Fruit fly (Drosophila melanogaster) whole organism, embryonic: ENCODE measurements around the gene Vha100-2.

Experiments used
- ATbp ChIP-seq: fragments of 200-800 bp; sonication (Bioruptor generic); optimal IDR thresholded peaks from 2 replicates; lab custom pipeline; 2017; ENCODE audit warnings: missing biosample characterization, mild to moderate bottlenecking, missing genetic modification characterization, missing genetic modification reagents
- Atf3 ChIP-seq: fragments of 200-800 bp; sonication (Bioruptor generic); optimal IDR thresholded peaks from 3 replicates; lab custom pipeline; 2016; ENCODE audit warnings: missing biosample characterization, missing genetic modification characterization
- CG10274 ChIP-seq: fragments of 200-800 bp; sonication (Bioruptor generic); optimal IDR thresholded peaks from 3 replicates; lab custom pipeline; 2017; ENCODE audit warnings: missing biosample characterization, mild to moderate bottlenecking, missing genetic modification characterization
- CG10565 ChIP-seq: fragments of 200-800 bp; sonication (Bioruptor generic); optimal IDR thresholded peaks from 3 replicates; lab custom pipeline; 2016; ENCODE audit warnings: missing biosample characterization, mild to moderate bottlenecking, missing genetic modification characterization
- CG12155 ChIP-seq: fragments of 200-800 bp; sonication (Bioruptor generic); optimal IDR thresholded peaks from 3 replicates; lab custom pipeline; 2016; ENCODE audit warnings: missing biosample characterization, missing genetic modification characterization
- CG14965 ChIP-seq: fragments of 200-800 bp; sonication (Bioruptor generic); optimal IDR thresholded peaks from 2 replicates; lab custom pipeline; 2016; ENCODE audit warnings: missing biosample characterization, missing genetic modification characterization, borderline replicate concordance
- CG16863 ChIP-seq: fragments of 200-800 bp; sonication (Bioruptor generic); optimal IDR thresholded peaks from 3 replicates; lab custom pipeline; 2016; ENCODE audit warnings: missing biosample characterization, missing genetic modification characterization
- CG17359 ChIP-seq: fragments of 200-800 bp; sonication (Bioruptor generic); optimal IDR thresholded peaks from 3 replicates; lab custom pipeline; 2018; ENCODE audit warnings: missing biosample characterization, mild to moderate bottlenecking, missing genetic modification characterization, moderate library complexity
- CG17912 ChIP-seq: fragments of 200-800 bp; sonication (Bioruptor generic); optimal IDR thresholded peaks from 2 replicates; lab custom pipeline; 2018; ENCODE audit warnings: missing biosample characterization, mild to moderate bottlenecking, missing genetic modification characterization
- CG18599 ChIP-seq: fragments of 200-800 bp; sonication (Bioruptor generic); optimal IDR thresholded peaks from 3 replicates; lab custom pipeline; 2017; ENCODE audit warnings: missing biosample characterization, missing genetic modification characterization, mild to moderate bottlenecking, moderate library complexity, missing genetic modification reagents
- CG18764 ChIP-seq: fragments of 200-800 bp; sonication (Bioruptor generic); optimal IDR thresholded peaks from 3 replicates; lab custom pipeline; 2016; ENCODE audit warnings: missing biosample characterization, missing genetic modification characterization
- CG2202 ChIP-seq: fragments of 200-800 bp; sonication (Bioruptor generic); optimal IDR thresholded peaks from 2 replicates; lab custom pipeline; 2018; ENCODE audit warnings: missing biosample characterization, mild to moderate bottlenecking, missing genetic modification characterization
- CG2678 ChIP-seq: fragments of 200-800 bp; sonication (Bioruptor generic); optimal IDR thresholded peaks from 3 replicates; lab custom pipeline; 2019; ENCODE audit warnings: missing biosample characterization, mild to moderate bottlenecking, missing genetic modification characterization, moderate library complexity
- CG31365 ChIP-seq: fragments of 200-800 bp; sonication (Bioruptor generic); optimal IDR thresholded peaks from 2 replicates; lab custom pipeline; 2018; ENCODE audit warnings: missing biosample characterization, mild to moderate bottlenecking, missing genetic modification characterization
- CG32767 ChIP-seq: fragments of 200-800 bp; sonication (Bioruptor generic); IDR thresholded peaks from 2 replicates; pipeline ENCODE4 v1.3.6; 2022; ENCODE audit warnings: missing biosample characterization, missing genetic modification characterization
- CG3838 ChIP-seq: fragments of 200-800 bp; sonication (Bioruptor generic); optimal IDR thresholded peaks from 3 replicates; lab custom pipeline; 2016; ENCODE audit warnings: missing biosample characterization, missing genetic modification characterization
- CG4617 ChIP-seq: fragments of 200-800 bp; sonication (Bioruptor generic); optimal IDR thresholded peaks from 3 replicates; lab custom pipeline; 2016; ENCODE audit warnings: missing biosample characterization, missing genetic modification characterization, borderline replicate concordance
- CG4854 ChIP-seq: fragments of 200-800 bp; sonication (Bioruptor generic); optimal IDR thresholded peaks from 2 replicates; lab custom pipeline; 2016; ENCODE audit warnings: missing biosample characterization, missing genetic modification characterization, inconsistent platforms
- CG6689 ChIP-seq: fragments of 200-800 bp; sonication (Bioruptor generic); IDR thresholded peaks from 2 replicates; pipeline ENCODE4 v1.3.6; 2022; ENCODE audit warnings: missing biosample characterization, missing genetic modification characterization
- CG7745 ChIP-seq: fragments of 200-800 bp; sonication (Bioruptor generic); optimal IDR thresholded peaks from 2 replicates; lab custom pipeline; 2018; ENCODE audit warnings: missing biosample characterization, mild to moderate bottlenecking, missing genetic modification characterization, moderate library complexity
- CG8359 ChIP-seq: fragments of 200-800 bp; sonication (Bioruptor generic); optimal IDR thresholded peaks from 2 replicates; lab custom pipeline; 2017; ENCODE audit warnings: missing biosample characterization, mild to moderate bottlenecking, missing genetic modification characterization, borderline replicate concordance
- CTCF ChIP-seq: fragments of 200-800 bp; sonication (Bioruptor generic); optimal IDR thresholded peaks from 2 replicates; lab custom pipeline; 2017; ENCODE audit warnings: missing biosample characterization, mild to moderate bottlenecking, missing genetic modification characterization, moderate library complexity
- ERR ChIP-seq: fragments of 200-800 bp; sonication (Bioruptor generic); optimal IDR thresholded peaks from 2 replicates; lab custom pipeline; 2016; ENCODE audit warnings: missing biosample characterization, missing genetic modification characterization
- HLHmδ ChIP-seq: fragments of 200-800 bp; sonication (Bioruptor generic); optimal IDR thresholded peaks from 2 replicates; lab custom pipeline; 2018; ENCODE audit warnings: missing biosample characterization, mild to moderate bottlenecking, missing genetic modification characterization, moderate library complexity
- Hand ChIP-seq: fragments of 200-800 bp; sonication (Bioruptor generic); optimal IDR thresholded peaks from 2 replicates; lab custom pipeline; 2017; ENCODE audit warnings: mild to moderate bottlenecking, missing biosample characterization, missing genetic modification reagents, missing genetic modification characterization
- Hey ChIP-seq: fragments of 200-800 bp; sonication (Bioruptor generic); optimal IDR thresholded peaks from 3 replicates; lab custom pipeline; 2018; ENCODE audit warnings: missing biosample characterization, mild to moderate bottlenecking, missing genetic modification characterization
- Hmr ChIP-seq: fragments of 200-800 bp; sonication (Bioruptor generic); optimal IDR thresholded peaks from 3 replicates; lab custom pipeline; 2017; ENCODE audit warnings: mild to moderate bottlenecking, missing biosample characterization, missing genetic modification reagents, missing genetic modification characterization
- Hr39 ChIP-seq: fragments of >200 bp; optimal IDR thresholded peaks from 2 replicates; lab custom pipeline; 2017
- NK7.1 ChIP-seq: fragments of 200-800 bp; sonication (Bioruptor generic); optimal IDR thresholded peaks from 3 replicates; lab custom pipeline; 2016; ENCODE audit warnings: missing biosample characterization, missing genetic modification characterization
- Neu2 ChIP-seq: fragments of 200-800 bp; sonication (Bioruptor generic); optimal IDR thresholded peaks from 3 replicates; lab custom pipeline; 2016; ENCODE audit warnings: missing biosample characterization, missing genetic modification characterization, borderline replicate concordance
- ab ChIP-seq: fragments of 200-800 bp; sonication (Bioruptor generic); optimal IDR thresholded peaks from 2 replicates; lab custom pipeline; 2016; ENCODE audit warnings: missing biosample characterization, missing genetic modification characterization
- bigmax ChIP-seq: fragments of 200-800 bp; sonication (Bioruptor generic); optimal IDR thresholded peaks from 2 replicates; lab custom pipeline; 2018; ENCODE audit warnings: missing biosample characterization, mild to moderate bottlenecking, missing genetic modification characterization
- bsh ChIP-seq, 2 experiments: fragments of 200-800 bp; sonication (Bioruptor generic); optimal IDR thresholded peaks; 2 replicates each; lab custom pipeline; 2017 to 2018; ENCODE audit warnings: mild to moderate bottlenecking in 2 of 2, missing biosample characterization in 2 of 2, missing genetic modification characterization in 2 of 2, moderate library complexity in 1 of 2
- caup ChIP-seq: fragments of 200-800 bp; sonication (Bioruptor generic); optimal IDR thresholded peaks from 3 replicates; lab custom pipeline; 2017; ENCODE audit warnings: missing biosample characterization, mild to moderate bottlenecking, missing genetic modification characterization, moderate library complexity; ENCODE audit not compliant: severe bottlenecking
- chn ChIP-seq: fragments of 200-800 bp; sonication (Bioruptor generic); optimal IDR thresholded peaks from 2 replicates; lab custom pipeline; 2016; ENCODE audit warnings: missing biosample characterization, missing genetic modification characterization
- corto ChIP-seq: fragments of 200-800 bp; sonication (Bioruptor generic); optimal IDR thresholded peaks from 2 replicates; lab custom pipeline; 2016; ENCODE audit warnings: missing biosample characterization, mild to moderate bottlenecking, missing genetic modification characterization, moderate library complexity
- da ChIP-seq: fragments of 200-800 bp; sonication (Bioruptor generic); optimal IDR thresholded peaks from 2 replicates; lab custom pipeline; 2016; ENCODE audit warnings: missing biosample characterization, missing genetic modification characterization
- fd102C ChIP-seq: fragments of 200-800 bp; sonication (Bioruptor generic); optimal IDR thresholded peaks from 2 replicates; lab custom pipeline; 2018; ENCODE audit warnings: missing biosample characterization, mild to moderate bottlenecking, missing genetic modification characterization, moderate library complexity
- fd3F ChIP-seq: fragments of 200-800 bp; sonication (Bioruptor generic); optimal IDR thresholded peaks from 2 replicates; lab custom pipeline; 2018; ENCODE audit warnings: missing biosample characterization, mild to moderate bottlenecking, missing genetic modification characterization, moderate library complexity
- grn ChIP-seq: fragments of 200-800 bp; sonication (Bioruptor generic); optimal IDR thresholded peaks from 3 replicates; lab custom pipeline; 2017; ENCODE audit warnings: missing biosample characterization, missing genetic modification characterization
- hbn ChIP-seq: fragments of 200-800 bp; sonication (Bioruptor generic); IDR thresholded peaks from 2 replicates; pipeline ENCODE4 v1.3.6; 2022; ENCODE audit warnings: missing biosample characterization, missing genetic modification characterization; ENCODE audit not compliant: partially characterized antibody
- jing ChIP-seq: fragments of 200-800 bp; sonication (Bioruptor generic); optimal IDR thresholded peaks from 2 replicates; lab custom pipeline; 2018; ENCODE audit warnings: missing biosample characterization, mild to moderate bottlenecking, missing genetic modification characterization
- lola ChIP-seq, 3 experiments: fragments of >200 bp in 2 of 3; fragments of 200-800 bp in 1 of 3; sonication (Bioruptor generic) in 1 of 3; optimal IDR thresholded peaks; 2 replicates each; lab custom pipeline; 2017 to 2019; ENCODE audit warnings: missing biosample characterization in 3 of 3, missing genetic modification characterization in 3 of 3, mild to moderate bottlenecking in 1 of 3, moderate library complexity in 1 of 3
- mld ChIP-seq: fragments of 200-800 bp; sonication (Bioruptor generic); IDR thresholded peaks from 3 replicates; pipeline ENCODE4 v1.3.6; 2022; ENCODE audit warnings: missing biosample characterization, missing genetic modification characterization; ENCODE audit not compliant: partially characterized antibody
- oc ChIP-seq: fragments of 200-800 bp; sonication (Bioruptor generic); optimal IDR thresholded peaks from 2 replicates; lab custom pipeline; 2018; ENCODE audit warnings: missing biosample characterization, mild to moderate bottlenecking, missing genetic modification characterization, moderate library complexity
- sens-2 ChIP-seq: fragments of 200-800 bp; sonication (Bioruptor generic); IDR thresholded peaks from 2 replicates; pipeline ENCODE4 v1.3.6; 2022; ENCODE audit warnings: missing biosample characterization, missing genetic modification characterization
- so ChIP-seq: fragments of 200-800 bp; sonication (Bioruptor generic); IDR thresholded peaks from 3 replicates; pipeline ENCODE4 v1.3.6; 2022; ENCODE audit warnings: missing biosample characterization, missing genetic modification characterization
- vfl ChIP-seq: fragments of 200-800 bp; sonication (Bioruptor generic); optimal IDR thresholded peaks from 2 replicates; lab custom pipeline; 2016; ENCODE audit warnings: missing biosample characterization, missing genetic modification characterization

Gene Vha100-2

DNA sequence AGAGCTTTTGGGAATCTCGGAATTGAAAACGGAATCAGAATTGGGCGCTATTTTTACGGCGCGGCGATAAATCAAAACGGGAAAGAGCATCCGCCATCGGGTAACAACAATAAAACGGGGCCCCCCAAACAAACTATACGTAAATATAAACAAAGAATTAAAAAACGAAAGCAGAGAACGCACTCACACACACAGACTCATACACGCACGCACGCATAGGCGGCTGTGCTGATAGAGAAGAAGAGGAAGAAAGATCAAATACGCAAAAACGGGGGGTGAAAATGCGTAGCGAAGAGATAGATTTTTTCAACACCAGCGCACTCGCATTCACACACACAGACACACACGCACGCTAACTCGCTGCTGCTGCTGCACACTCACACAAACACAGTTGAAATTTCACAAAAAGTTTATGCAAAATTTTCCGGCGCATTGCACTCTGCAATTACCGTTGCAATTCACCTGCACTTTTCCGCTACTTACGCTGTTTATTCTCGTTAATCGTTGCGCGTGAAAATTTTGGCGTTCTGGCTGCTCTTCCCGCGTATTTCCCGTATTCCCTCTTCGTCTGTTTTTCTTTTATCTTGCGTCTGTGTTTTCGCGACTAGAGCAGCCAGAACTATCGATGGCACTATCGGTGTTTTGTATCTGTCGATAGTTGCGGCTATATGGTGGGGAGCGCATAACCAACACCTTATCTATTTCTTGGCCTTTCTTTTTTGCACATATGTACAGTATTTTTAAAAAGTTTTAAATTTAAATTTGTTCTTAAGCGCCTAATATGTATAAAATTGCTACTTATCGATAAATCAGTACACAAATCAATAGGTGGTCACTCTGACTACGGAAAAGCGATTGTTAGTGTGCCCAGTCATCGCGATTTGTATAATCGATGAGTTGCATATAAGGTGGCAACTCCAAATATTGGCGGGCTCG lies 13.6 kb upstream of the Vha100-2 start, which contains the start of gene CG31122 (continued):
- TF ChIP-seq fd3F (GFP tag; lab: Kevin White, UChicago), result no peak
- TF ChIP-seq caup (GFP tag; lab: Kevin White, UChicago), result peak; percentile 24
- TF ChIP-seq jing, result no peak
- no peak for TF ChIP-seq da (GFP tag; lab: Kevin White, UChicago)
- no peak for TF ChIP-seq CG18764 (GFP tag; lab: Kevin White, UChicago)
- peak; percentile 53 for TF ChIP-seq CG12155 (GFP tag; lab: Kevin White, UChicago)
- peak; percentile 53 for TF ChIP-seq vfl (GFP tag; lab: Kevin White, UChicago)
- no peak for TF ChIP-seq CG3838
- TF ChIP-seq bigmax (GFP tag; lab: Kevin White, UChicago), result peak; percentile 11
- no peak for TF ChIP-seq ab
- TF ChIP-seq grn (GFP tag; lab: Kevin White, UChicago), result peak; percentile 34
- TF ChIP-seq hbn (GFP tag; lab: Robert Waterston, UW), result peak; percentile 96
- peak; percentile 32 for TF ChIP-seq CG4854
- TF ChIP-seq CG4617 (GFP tag; lab: Kevin White, UChicago), result peak; percentile 36
- TF ChIP-seq lola (GFP tag; optimal IDR thresholded peaks at IDR 0.05; lab: Kevin White, UChicago), result peak in 1 of 3 experiments; percentile 28
- peak; percentile 74 for TF ChIP-seq mld (GFP tag; lab: Robert Waterston, UW)
- TF ChIP-seq corto, result no peak
- no peak for TF ChIP-seq CTCF (GFP tag; lab: Kevin White, UChicago)
- no peak for TF ChIP-seq NK7.1
- TF ChIP-seq CG2202 (tag; lab: Kevin White, UChicago), result no peak
- TF ChIP-seq CG32767 (GFP tag; lab: Robert Waterston, UW), result no peak
- TF ChIP-seq CG31365 (tag; lab: Kevin White, UChicago), result no peak
- TF ChIP-seq fd102C (GFP tag; lab: Kevin White, UChicago), result no peak
- TF ChIP-seq Hey (tag; lab: Kevin White, UChicago), result no peak
- peak; percentile 91 for TF ChIP-seq Neu2 (GFP tag; lab: Kevin White, UChicago)
- 0 out of 2 replicates have a peak, but pooled peaks have one; percentile 12 for TF ChIP-seq sens-2 (GFP tag; lab: Robert Waterston, UW)
- TF ChIP-seq CG17359 (tag; lab: Kevin White, UChicago), result no peak
- TF ChIP-seq CG8359 (GFP tag; lab: Kevin White, UChicago), result no peak
- no peak for TF ChIP-seq oc (tag; lab: Kevin White, UChicago)
- no peak for TF ChIP-seq CG7745 (tag; lab: Kevin White, UChicago)
- TF ChIP-seq Hand (GFP tag; lab: Kevin White, UChicago), result no peak
- peak; percentile 55 for TF ChIP-seq Atf3 (GFP tag; lab: Kevin White, UChicago)
- 0 out of 2 replicates have a peak, but pooled peaks have one; percentile 32 for TF ChIP-seq CG6689 (GFP tag; lab: Robert Waterston, UW)
- peak in 1 of 2 experiments; percentile 28 for TF ChIP-seq bsh (GFP tag; optimal IDR thresholded peaks at IDR 0.05; lab: Kevin White, UChicago)
- no peak for TF ChIP-seq HLHmδ (GFP tag; lab: Kevin White, UChicago)
- TF ChIP-seq Hmr (GFP tag; lab: Kevin White, UChicago), result peak; percentile 3
- TF ChIP-seq Hr39 (lab: Kevin White, UChicago), result no peak
- TF ChIP-seq CG10274 (GFP tag; lab: Kevin White, UChicago), result no peak
- TF ChIP-seq so (GFP tag; lab: Robert Waterston, UW), result peak; percentile 27; the same call in 1 of the 3 replicates
- peak; percentile 12 for TF ChIP-seq ATbp
- peak; percentile 63 for TF ChIP-seq CG16863 (GFP tag; lab: Kevin White, UChicago)
- TF ChIP-seq CG2678 (tag; lab: Kevin White, UChicago), result no peak
- TF ChIP-seq CG18599 (GFP tag; lab: Kevin White, UChicago), result no peak
- peak; percentile 14 for TF ChIP-seq ERR (GFP tag; lab: Kevin White, UChicago)
- TF ChIP-seq CG10565, result no peak
- peak; percentile 37 for TF ChIP-seq chn (GFP tag; lab: Kevin White, UChicago)
- no peak for TF ChIP-seq CG14965
- TF ChIP-seq CG17912 (GFP tag; lab: Kevin White, UChicago), result no peak
